Worm (Caenorhabditis elegans): ENCODE measurements around the gene ora-1.

Gene ora-1

DNA sequence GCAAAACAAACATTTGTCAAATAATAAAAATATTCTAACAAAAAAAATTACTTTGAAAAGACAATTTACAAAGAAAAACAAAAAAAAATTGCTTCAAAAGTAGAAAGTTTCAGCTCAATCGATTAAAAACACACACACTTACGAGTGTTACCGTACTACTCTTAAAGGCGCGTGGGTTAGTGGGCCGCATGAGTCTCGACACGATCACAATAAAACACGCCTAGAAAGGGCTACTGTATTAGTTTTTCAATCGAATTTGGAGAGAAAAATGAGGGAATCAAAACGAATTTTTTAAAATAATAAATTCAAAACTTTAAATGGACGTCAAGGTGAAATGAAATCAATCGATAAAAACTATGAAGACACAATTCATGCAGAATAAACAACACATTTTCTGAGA is 32.8 kb downstream of the ora-1 start (continued):
- no peak for TF ChIP-seq pha-4 (tag; optimal IDR thresholded peaks at IDR 0.05)
- TF ChIP-seq F57C9.4 (tag; optimal IDR thresholded peaks at IDR 0.05) = no peak
- TF ChIP-seq Y56A3A.18 (GFP tag; IDR thresholded peaks at IDR 0.05) = no peak
- TF ChIP-seq nhr-179 (tag; optimal IDR thresholded peaks at IDR 0.05) = no peak
- no peak for TF ChIP-seq bed-1 (GFP tag; IDR thresholded peaks at IDR 0.05)
- no peak for TF ChIP-seq hrde-1 (tag; optimal IDR thresholded peaks at IDR 0.05; ENCODE audit: borderline replicate concordance)
- no peak for TF ChIP-seq rpc-1 (optimal IDR thresholded peaks at IDR 0.05)
- TF ChIP-seq rpc-1 (tag; optimal IDR thresholded peaks at IDR 0.05) = no peak
- no peak for TF ChIP-seq lin-26 (GFP tag; IDR thresholded peaks at IDR 0.05)
- no peak for TF ChIP-seq nfyb-1 (GFP tag; IDR thresholded peaks at IDR 0.05)
- TF ChIP-seq nhr-27 (tag; optimal IDR thresholded peaks at IDR 0.05) = no peak
- no peak for TF ChIP-seq madf-10 (tag; optimal IDR thresholded peaks at IDR 0.05)
- no peak for TF ChIP-seq cebp-2 (GFP tag; IDR thresholded peaks at IDR 0.05)
- TF ChIP-seq ztf-6 (GFP tag; IDR thresholded peaks at IDR 0.05) = no peak
- TF ChIP-seq B0261.1 (tag; optimal IDR thresholded peaks at IDR 0.05) = no peak
- TF ChIP-seq fkh-3 (tag; optimal IDR thresholded peaks at IDR 0.05) = no peak
- no peak for TF ChIP-seq rec-8 (tag; optimal IDR thresholded peaks at IDR 0.05)
- TF ChIP-seq ztf-18 (tag; optimal IDR thresholded peaks at IDR 0.05) = no peak
- no peak for TF ChIP-seq sdz-38 (tag; optimal IDR thresholded peaks at IDR 0.05)
- no peak for TF ChIP-seq nhr-80 (tag; optimal IDR thresholded peaks at IDR 0.05)
- no peak for TF ChIP-seq mes-4 (tag; optimal IDR thresholded peaks at IDR 0.05)
- no peak for TF ChIP-seq nhr-120 (GFP tag; IDR thresholded peaks at IDR 0.05)
- no peak for TF ChIP-seq egl-18 (GFP tag; IDR thresholded peaks at IDR 0.05)
- no peak for TF ChIP-seq tlf-1 (GFP tag; optimal IDR thresholded peaks at IDR 0.05)
- TF ChIP-seq hlh-26 (GFP tag; conservative IDR thresholded peaks at IDR 0.05) = no peak
- TF ChIP-seq snpc-1.1 (tag; optimal IDR thresholded peaks at IDR 0.05; ENCODE audit: insufficient read depth) = peak; percentile 36
- no peak for TF ChIP-seq lsy-27 (tag; optimal IDR thresholded peaks at IDR 0.05; ENCODE audit: borderline replicate concordance, insufficient read depth)
- no peak for TF ChIP-seq nhr-90 (tag; optimal IDR thresholded peaks at IDR 0.05)
- TF ChIP-seq lin-35 (GFP tag; optimal IDR thresholded peaks at IDR 0.05) = no peak
- no peak for TF ChIP-seq atf-7 (tag; optimal IDR thresholded peaks at IDR 0.05)
- peak; percentile 33; the same call in 1 of the 2 replicates for TF ChIP-seq hsf-1 (GFP tag; IDR thresholded peaks at IDR 0.05)
- TF ChIP-seq chd-7 (tag; optimal IDR thresholded peaks at IDR 0.05) = no peak
- no peak for TF ChIP-seq lir-1 (GFP tag; conservative IDR thresholded peaks at IDR 0.05)
- no peak for TF ChIP-seq ztf-26 (tag; optimal IDR thresholded peaks at IDR 0.05)
- no peak for TF ChIP-seq dpff-1 (tag; optimal IDR thresholded peaks at IDR 0.05)
- TF ChIP-seq snpc-3.4 (tag; optimal IDR thresholded peaks at IDR 0.05) = peak; percentile 59
- TF ChIP-seq madf-8 (GFP tag; conservative IDR thresholded peaks at IDR 0.05) = peak; percentile 97
- no peak for TF ChIP-seq B0336.3 (GFP tag; IDR thresholded peaks at IDR 0.05)
- TF ChIP-seq F39B2.1 (GFP tag; IDR thresholded peaks at IDR 0.05) = no peak
- no peak for TF ChIP-seq athp-1 (tag; optimal IDR thresholded peaks at IDR 0.05)
- TF ChIP-seq nfya-2 (GFP tag; IDR thresholded peaks at IDR 0.05) = no peak
- no peak for TF ChIP-seq F23B12.7 (tag; optimal IDR thresholded peaks at IDR 0.05; ENCODE audit: insufficient read depth)
- TF ChIP-seq rcor-1 (GFP tag; IDR thresholded peaks at IDR 0.05) = peak; percentile 54; the same call in 1 of the 2 replicates
- TF ChIP-seq ZK185.1 (tag; optimal IDR thresholded peaks at IDR 0.05; ENCODE audit: poor library complexity, severe bottlenecking) = no peak
- TF ChIP-seq repo-1 (tag; optimal IDR thresholded peaks at IDR 0.05) = no peak
- TF ChIP-seq B0035.1 (tag; optimal IDR thresholded peaks at IDR 0.05) = no peak
- no peak for TF ChIP-seq nfya-1 (tag; optimal IDR thresholded peaks at IDR 0.05; ENCODE audit: borderline replicate concordance, insufficient read depth)
- TF ChIP-seq Y79H2A.3 (GFP tag; conservative IDR thresholded peaks at IDR 0.05) = no peak
- no peak for TF ChIP-seq attf-6 (GFP tag; IDR thresholded peaks at IDR 0.05)
